Worm (Caenorhabditis elegans) whole organism, L3 larva: ENCODE measurements around the gene R09A8.5.
A peak's percentile ranks its signal among the peaks of the same experiment; 100 is the strongest.

Source experiments
- ama-1 ChIP-seq: fragments of 150-350 bp; optimal IDR thresholded peaks from 2 replicates; lab custom pipeline; 2018
- ceh-82 ChIP-seq: fragments of 150-350 bp; optimal IDR thresholded peaks from 2 replicates; lab custom pipeline; 2014; ENCODE audit warnings: missing biosample characterization, missing genetic modification characterization
- elt-2 ChIP-seq: sonication (generic microtip); optimal IDR thresholded peaks from 2 replicates; lab custom pipeline; 2016; ENCODE audit warnings: missing genetic modification reagents, mild to moderate bottlenecking, missing genetic modification characterization, missing compliant biosample characterization
- lin-15B ChIP-seq: fragments of 150-350 bp; optimal IDR thresholded peaks from 2 replicates; lab custom pipeline; 2014; ENCODE audit warnings: missing biosample characterization, missing genetic modification characterization
- lin-39 ChIP-seq: fragments of 150-350 bp; optimal IDR thresholded peaks from 2 replicates; lab custom pipeline; 2018; ENCODE audit warnings: missing biosample characterization, missing genetic modification reagents, missing genetic modification characterization
- lsy-12 ChIP-seq: sonication (generic microtip); optimal IDR thresholded peaks from 2 replicates; lab custom pipeline; 2016; ENCODE audit warnings: mild to moderate bottlenecking, missing genetic modification characterization, missing compliant biosample characterization
- nhr-11 ChIP-seq: fragments of 150-350 bp; optimal IDR thresholded peaks from 2 replicates; lab custom pipeline; 2014; ENCODE audit warnings: missing biosample characterization, missing genetic modification characterization
- pha-4 ChIP-seq: fragments of 150-350 bp; optimal IDR thresholded peaks from 2 replicates; lab custom pipeline; 2014; ENCODE audit warnings: missing biosample characterization, missing genetic modification reagents, missing genetic modification characterization
- pqm-1 ChIP-seq: fragments of 150-350 bp; optimal IDR thresholded peaks from 2 replicates; lab custom pipeline; 2017; ENCODE audit warnings: missing biosample characterization, missing genetic modification characterization, inconsistent platforms
- skn-1 ChIP-seq: fragments of 150-350 bp; optimal IDR thresholded peaks from 2 replicates; lab custom pipeline; 2014; ENCODE audit warnings: missing biosample characterization, missing genetic modification characterization
- unc-62 ChIP-seq: fragments of 150-350 bp; sonication (generic microtip); optimal IDR thresholded peaks from 4 replicates; lab custom pipeline; 2014; ENCODE audit warnings: missing biosample characterization, missing genetic modification reagents, missing genetic modification characterization

- TF ChIP-seq nhr-11 (tag; lab: Kevin White, UChicago) (no peak), pha-4 (tag; lab: Kevin White, UChicago) (peak; percentile 49), lsy-12 (tag; lab: Kevin White, UChicago) (no peak), pqm-1 (tag; lab: Kevin White, UChicago) (no peak), elt-2 (peak; percentile 43), lin-15B (tag; lab: Kevin White, UChicago) (no peak), ama-1 (lab: Kevin White, UChicago) (no peak), lin-39 (tag; lab: Kevin White, UChicago) (no peak), skn-1 (tag; lab: Kevin White, UChicago) (no peak), unc-62 (no peak), ceh-82 (no peak)
Measured at ce11 chrX:12667804-12668511, 27.6 kb upstream of the R09A8.5 start, which contains the start of gene nhr-17.
